Worm (Caenorhabditis elegans): ENCODE measurements around the gene crn-4.

crn-4 gene

ce11 chrX:2212712-2213111 is 45.2 kb downstream of the crn-4 start:
- TF ChIP-seq unc-130 (GFP tag; optimal IDR thresholded peaks at IDR 0.05) (no peak), mxl-3 (GFP tag; optimal IDR thresholded peaks at IDR 0.05) (no peak), ceh-82 (tag; optimal IDR thresholded peaks at IDR 0.05) (no peak), madf-9 (GFP tag; conservative IDR thresholded peaks at IDR 0.05) (no peak), F10B5.3 (tag; optimal IDR thresholded peaks at IDR 0.05) (no peak), unc-62 (GFP tag; optimal IDR thresholded peaks at IDR 0.05 in 1 of 2) (peak in 1 of 2 experiments; percentile 66), unc-62 (tag; optimal IDR thresholded peaks at IDR 0.05) (no peak)

ce11 chrX:2212141-2212540 is 45.8 kb downstream of the crn-4 start:
- 0 out of 2 replicates have a peak, but pooled peaks have one; percentile 8 for TF ChIP-seq nhr-42 (GFP tag; IDR thresholded peaks at IDR 0.05)
- no peak for TF ChIP-seq T26A8.4 (GFP tag; IDR thresholded peaks at IDR 0.05)
- no peak for TF ChIP-seq ceh-32 (tag; optimal IDR thresholded peaks at IDR 0.05; ENCODE audit: poor library complexity)
- no peak for TF ChIP-seq Y48G9A.11 (GFP tag; IDR thresholded peaks at IDR 0.05)
- no peak for TF ChIP-seq daf-16 (GFP tag; optimal IDR thresholded peaks at IDR 0.05)
- TF ChIP-seq daf-16 (tag; optimal IDR thresholded peaks at IDR 0.05): no peak
- peak; percentile 63 for TF ChIP-seq set-16 (GFP tag; IDR thresholded peaks at IDR 0.05)
- no peak for TF ChIP-seq ceh-28 (tag; optimal IDR thresholded peaks at IDR 0.05)
- 0 out of 2 replicates have a peak, but pooled peaks have one; percentile 24 for TF ChIP-seq egl-43 (GFP tag; IDR thresholded peaks at IDR 0.05)
- TF ChIP-seq mes-2 (tag; optimal IDR thresholded peaks at IDR 0.05; ENCODE audit: poor library complexity, severe bottlenecking): peak; percentile 11

ce11 chrX:2210751-2211150 is 47.1 kb downstream of the crn-4 start, which contains the start of gene peb-1:
TSS of gene peb-1 (plus strand) at chrX:2211051.
- TF ChIP-seq nhr-48 (tag; optimal IDR thresholded peaks at IDR 0.05): no peak
- TF ChIP-seq aha-1 (tag): peak; percentile 75

- TF ChIP-seq egl-43 (GFP tag; IDR thresholded peaks at IDR 0.05) (0 out of 2 replicates have a peak, but pooled peaks have one; percentile 48), lin-13 (GFP tag; optimal IDR thresholded peaks at IDR 0.05) (no peak)
Observed at ce11 chrX:2210164-2210563, 47.7 kb downstream of the crn-4 start.

- peak; percentile 28 for TF ChIP-seq nhr-28 (tag; optimal IDR thresholded peaks at IDR 0.05)
- TF ChIP-seq zip-11 (GFP tag; IDR thresholded peaks at IDR 0.05): no peak
- peak; percentile 10 for TF ChIP-seq hlh-11 (tag; optimal IDR thresholded peaks at IDR 0.05)
- TF ChIP-seq nhr-25 (tag; optimal IDR thresholded peaks at IDR 0.05; ENCODE audit: borderline replicate concordance, insufficient read depth): peak; percentile 45
- no peak for TF ChIP-seq unc-130 (GFP tag; optimal IDR thresholded peaks at IDR 0.05)
Observed at ce11 chrX:2208391-2208790, 49.5 kb downstream of the crn-4 start.
